Fruit fly (Drosophila melanogaster): Measurements from ENCODE around the gene CG6614.

The CG6614 gene

DNA sequence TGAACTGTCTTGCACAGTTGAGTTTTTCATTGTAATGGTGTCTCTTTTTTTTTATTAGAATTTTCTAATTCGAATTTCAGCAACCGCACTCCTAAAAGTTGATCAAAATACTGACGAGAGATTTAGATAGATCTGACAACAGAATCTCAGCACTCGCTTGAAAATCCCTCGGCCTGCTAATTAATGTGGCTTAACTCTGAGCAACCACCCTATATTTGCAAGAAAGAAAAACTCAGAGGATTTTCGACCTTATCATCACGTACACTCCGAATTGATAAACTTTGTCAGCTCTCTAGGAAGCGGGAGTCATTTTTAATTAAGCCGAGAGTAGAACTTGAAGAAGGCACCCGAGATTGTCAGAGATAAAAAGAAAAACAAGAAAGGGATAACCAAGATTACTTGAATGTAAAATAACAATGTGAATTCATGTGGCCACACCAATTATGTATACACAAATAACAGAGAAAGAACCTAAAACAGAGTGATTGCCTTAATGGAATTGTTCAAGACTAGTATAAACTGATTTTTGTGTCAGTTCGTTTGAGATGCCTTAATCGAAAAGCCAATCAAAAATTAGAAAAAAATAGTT, 3.4 kb upstream of the CG6614 start, which contains the start of the genes CG12307 and CG4983:
TSS of gene CG12307 (minus strand) at position 101 of the 589 bp plus-strand sequence.
TSS of gene CG4983 (plus strand) at position 539 of the 589 bp plus-strand sequence.
- TF ChIP-seq Meics (GFP tag; optimal IDR thresholded peaks at IDR 0.05) (no peak), ken (GFP tag; IDR thresholded peaks at IDR 0.05) (no peak)

DNA sequence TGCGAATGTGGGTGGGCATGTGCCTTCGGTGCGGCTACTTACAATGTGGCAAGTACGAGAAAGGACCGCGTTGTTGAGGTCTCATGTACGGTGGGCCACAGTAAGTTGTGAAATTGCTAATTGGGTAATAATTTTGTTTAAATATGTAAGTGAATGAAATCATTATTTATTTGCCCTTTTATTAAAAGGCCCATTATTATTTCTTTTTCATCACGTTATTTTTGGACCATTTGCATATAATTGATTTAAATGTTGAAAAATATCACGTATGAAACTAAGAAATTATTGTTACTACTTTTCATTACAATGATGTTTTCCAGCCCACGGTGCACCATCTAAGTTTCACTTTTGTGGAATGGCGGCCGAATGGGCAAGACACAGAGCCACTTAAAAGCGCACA, 20.3 kb downstream of the CG6614 start:
- TF ChIP-seq caup (GFP tag; optimal IDR thresholded peaks at IDR 0.05; ENCODE audit: severe bottlenecking), result peak; percentile 37
- peak; percentile 53 for TF ChIP-seq CG2120 (GFP tag; optimal IDR thresholded peaks at IDR 0.05)
- TF ChIP-seq slou (GFP tag; optimal IDR thresholded peaks at IDR 0.05), result peak; percentile 13
- no peak for TF ChIP-seq NfI (GFP tag; optimal IDR thresholded peaks at IDR 0.05)
- no peak for TF ChIP-seq CG12071 (GFP tag; optimal IDR thresholded peaks at IDR 0.05)
- no peak for TF ChIP-seq CG7271 (tag; optimal IDR thresholded peaks at IDR 0.05)
- peak; percentile 23 for TF ChIP-seq Sox102F (GFP tag; optimal IDR thresholded peaks at IDR 0.05)
- TF ChIP-seq CG1024 (GFP tag; IDR thresholded peaks at IDR 0.05), result no peak
- peak; percentile 51 for TF ChIP-seq CG3281 (GFP tag; optimal IDR thresholded peaks at IDR 0.05)
- peak; percentile 2 for TF ChIP-seq lilli (GFP tag; optimal IDR thresholded peaks at IDR 0.05)
- TF ChIP-seq CG9727 (GFP tag; optimal IDR thresholded peaks at IDR 0.05), result peak; percentile 2
- TF ChIP-seq dysf (GFP tag; IDR thresholded peaks at IDR 0.05), result peak; percentile 34; the same call in 1 of the 3 replicates
- TF ChIP-seq dmrt99B (tag; optimal IDR thresholded peaks at IDR 0.05), result peak; percentile 41
- no peak for TF ChIP-seq Gsc (GFP tag; IDR thresholded peaks at IDR 0.05)
- 0 out of 2 replicates have a peak, but pooled peaks have one; percentile 17 for TF ChIP-seq ranshi (GFP tag; IDR thresholded peaks at IDR 0.05)
- no peak for TF ChIP-seq Max (GFP tag; optimal IDR thresholded peaks at IDR 0.05)
- TF ChIP-seq CG15269 (tag; optimal IDR thresholded peaks at IDR 0.05), result peak; percentile 31
- TF ChIP-seq CG7556 (GFP tag; optimal IDR thresholded peaks at IDR 0.05), result peak; percentile 56
- peak; percentile 14 for TF ChIP-seq Deaf1 (tag; optimal IDR thresholded peaks at IDR 0.05)
- TF ChIP-seq eve (GFP tag; optimal IDR thresholded peaks at IDR 0.05), result peak in 1 of 2 experiments; percentile 14
- no peak for TF ChIP-seq CG6654 (GFP tag; optimal IDR thresholded peaks at IDR 0.05)
- TF ChIP-seq CG15479 (GFP tag; optimal IDR thresholded peaks at IDR 0.05), result no peak
- TF ChIP-seq mam (GFP tag; optimal IDR thresholded peaks at IDR 0.05), result peak; percentile 31
- TF ChIP-seq sens (GFP tag), result peak; percentile 35
- no peak for TF ChIP-seq pfk (GFP tag; optimal IDR thresholded peaks at IDR 0.05)
- TF ChIP-seq CoRest (tag; optimal IDR thresholded peaks at IDR 0.05), result peak; percentile 25
- TF ChIP-seq CG18599 (GFP tag; optimal IDR thresholded peaks at IDR 0.05), result peak; percentile 68
- TF ChIP-seq CG2199 (GFP tag; IDR thresholded peaks at IDR 0.05), result no peak
- peak; percentile 18 for TF ChIP-seq CG13296 (GFP tag; optimal IDR thresholded peaks at IDR 0.05)
- TF ChIP-seq CG10147 (GFP tag; optimal IDR thresholded peaks at IDR 0.05), result peak; percentile 18
- TF ChIP-seq Hr51 (GFP tag; optimal IDR thresholded peaks at IDR 0.05), result peak in 1 of 2 experiments; percentile 46
- TF ChIP-seq lab (GFP tag; optimal IDR thresholded peaks at IDR 0.05), result peak; percentile 60
- TF ChIP-seq Hmr (GFP tag; optimal IDR thresholded peaks at IDR 0.05), result peak; percentile 49
- TF ChIP-seq CG17385 (GFP tag; optimal IDR thresholded peaks at IDR 0.05), result peak; percentile 0
- TF ChIP-seq cwo (GFP tag; optimal IDR thresholded peaks at IDR 0.05), result peak; percentile 35
- TF ChIP-seq Oli (tag; optimal IDR thresholded peaks at IDR 0.05), result peak; percentile 4
- TF ChIP-seq CG2678 (tag; optimal IDR thresholded peaks at IDR 0.05), result peak; percentile 60
- TF ChIP-seq CG4854 (GFP tag; optimal IDR thresholded peaks at IDR 0.05), result no peak
- no peak for TF ChIP-seq danr (GFP tag; IDR thresholded peaks at IDR 0.05)
- peak; percentile 48 for TF ChIP-seq Meics (GFP tag; optimal IDR thresholded peaks at IDR 0.05)
- peak; percentile 50 for TF ChIP-seq CG11504 (tag; optimal IDR thresholded peaks at IDR 0.05)
- TF ChIP-seq Hand (GFP tag; optimal IDR thresholded peaks at IDR 0.05), result peak; percentile 24
- 0 out of 3 replicates have a peak, but pooled peaks have one; percentile 32 for TF ChIP-seq CG11695 (GFP tag; IDR thresholded peaks at IDR 0.05)
- TF ChIP-seq slbo (GFP tag; IDR thresholded peaks at IDR 0.05), result 0 out of 2 replicates have a peak, but pooled peaks have one; percentile 30

Data from whole organism, embryonic.